Fruit fly (Drosophila melanogaster) whole organism, embryonic: ENCODE measurements around the gene CG34248.
A peak's percentile ranks its signal among the peaks of the same experiment; 100 is the strongest.

Source experiments
- Aef1 ChIP-seq: fragments of 200-800 bp; sonication (Bioruptor generic); IDR thresholded peaks from 3 replicates; pipeline ENCODE4 v1.3.6; 2022; ENCODE audit warnings: missing biosample characterization, missing genetic modification characterization
- CG10321 ChIP-seq: fragments of 200-800 bp; sonication (Bioruptor generic); IDR thresholded peaks from 2 replicates; pipeline ENCODE4 v1.3.6; 2022; ENCODE audit warnings: missing biosample characterization, missing genetic modification characterization
- CG12155 ChIP-seq: fragments of 200-800 bp; sonication (Bioruptor generic); optimal IDR thresholded peaks from 3 replicates; lab custom pipeline; 2016; ENCODE audit warnings: missing biosample characterization, missing genetic modification characterization
- CG12299 ChIP-seq: fragments of 200-800 bp; sonication (Bioruptor generic); optimal IDR thresholded peaks from 2 replicates; lab custom pipeline; 2018; ENCODE audit warnings: missing biosample characterization, mild to moderate bottlenecking, missing genetic modification characterization
- CG13296 ChIP-seq: fragments of 200-800 bp; sonication (Bioruptor generic); optimal IDR thresholded peaks from 3 replicates; lab custom pipeline; 2018; ENCODE audit warnings: missing biosample characterization, mild to moderate bottlenecking, missing genetic modification characterization
- CG1647 ChIP-seq: fragments of 200-800 bp; sonication (Bioruptor generic); optimal IDR thresholded peaks from 3 replicates; lab custom pipeline; 2016; ENCODE audit warnings: missing biosample characterization, missing genetic modification characterization
- CG1832 ChIP-seq: fragments of 200-800 bp; sonication (Bioruptor generic); optimal IDR thresholded peaks from 2 replicates; lab custom pipeline; 2017; ENCODE audit warnings: missing biosample characterization, mild to moderate bottlenecking, missing genetic modification characterization, inconsistent platforms
- CG2202 ChIP-seq: fragments of 200-800 bp; sonication (Bioruptor generic); optimal IDR thresholded peaks from 2 replicates; lab custom pipeline; 2018; ENCODE audit warnings: missing biosample characterization, mild to moderate bottlenecking, missing genetic modification characterization
- CG3163 ChIP-seq: fragments of 200-800 bp; sonication (Bioruptor generic); optimal IDR thresholded peaks from 3 replicates; lab custom pipeline; 2016; ENCODE audit warnings: missing biosample characterization, missing genetic modification characterization
- CG3407 ChIP-seq: fragments of 200-800 bp; sonication (Bioruptor generic); optimal IDR thresholded peaks from 2 replicates; lab custom pipeline; 2018; ENCODE audit warnings: missing biosample characterization, mild to moderate bottlenecking, missing genetic modification characterization
- CG7271 ChIP-seq: fragments of 200-800 bp; sonication (Bioruptor generic); optimal IDR thresholded peaks from 2 replicates; lab custom pipeline; 2018; ENCODE audit warnings: missing biosample characterization, mild to moderate bottlenecking, missing genetic modification characterization, moderate library complexity
- CG8765 ChIP-seq: fragments of 200-800 bp; sonication (Bioruptor generic); IDR thresholded peaks from 2 replicates; pipeline ENCODE4 v1.3.6; 2022; ENCODE audit warnings: missing biosample characterization, missing genetic modification characterization
- D19A ChIP-seq: fragments of 200-800 bp; optimal IDR thresholded peaks from 3 replicates; lab custom pipeline; 2019; ENCODE audit warnings: missing biosample characterization, mild to moderate bottlenecking, missing genetic modification characterization, moderate library complexity
- Drgx ChIP-seq: fragments of 200-800 bp; sonication (Bioruptor generic); IDR thresholded peaks from 2 replicates; pipeline ENCODE4 v1.3.6; 2022; ENCODE audit warnings: missing biosample characterization, missing genetic modification characterization
- E2f1 ChIP-seq: fragments of 200-800 bp; sonication (Bioruptor generic); IDR thresholded peaks from 2 replicates; pipeline ENCODE4 v1.3.6; 2022; ENCODE audit warnings: missing biosample characterization, missing genetic modification characterization
- HLH54F ChIP-seq: fragments of 200-800 bp; sonication (Bioruptor generic); optimal IDR thresholded peaks from 3 replicates; lab custom pipeline; 2016; ENCODE audit warnings: missing biosample characterization, missing genetic modification characterization
- Hand ChIP-seq: fragments of 200-800 bp; sonication (Bioruptor generic); optimal IDR thresholded peaks from 2 replicates; lab custom pipeline; 2017; ENCODE audit warnings: mild to moderate bottlenecking, missing biosample characterization, missing genetic modification reagents, missing genetic modification characterization
- Jarid2 ChIP-seq: fragments of 200-800 bp; sonication (Bioruptor generic); optimal IDR thresholded peaks from 3 replicates; lab custom pipeline; 2017; ENCODE audit warnings: mild to moderate bottlenecking, missing biosample characterization, missing genetic modification reagents, missing genetic modification characterization
- Lhr ChIP-seq: fragments of 200-800 bp; sonication (Bioruptor generic); optimal IDR thresholded peaks from 3 replicates; lab custom pipeline; 2017; ENCODE audit warnings: mild to moderate bottlenecking, missing biosample characterization, missing genetic modification reagents, missing genetic modification characterization
- Max ChIP-seq: fragments of 200-800 bp; sonication (Bioruptor generic); optimal IDR thresholded peaks from 2 replicates; lab custom pipeline; 2016; ENCODE audit warnings: missing biosample characterization, mild to moderate bottlenecking, missing genetic modification characterization
- NFAT ChIP-seq: fragments of 200-800 bp; sonication (Bioruptor generic); IDR thresholded peaks from 2 replicates; pipeline ENCODE4 v1.3.6; 2022; ENCODE audit warnings: missing biosample characterization, missing genetic modification characterization
- Oli ChIP-seq: fragments of 200-800 bp; sonication (Bioruptor generic); optimal IDR thresholded peaks from 2 replicates; lab custom pipeline; 2018; ENCODE audit warnings: missing biosample characterization, mild to moderate bottlenecking, missing genetic modification characterization, moderate library complexity
- Ptx1 ChIP-seq: fragments of 200-800 bp; sonication (Bioruptor generic); IDR thresholded peaks from 2 replicates; pipeline ENCODE4 v1.3.6; 2022; ENCODE audit warnings: missing biosample characterization, missing genetic modification characterization
- Ravus ChIP-seq: fragments of 200-800 bp; sonication (Bioruptor generic); IDR thresholded peaks from 2 replicates; pipeline ENCODE4 v1.3.6; 2022; ENCODE audit warnings: missing biosample characterization, missing genetic modification characterization
- Sox102F ChIP-seq: fragments of 200-800 bp; sonication (Bioruptor generic); optimal IDR thresholded peaks from 2 replicates; lab custom pipeline; 2018; ENCODE audit warnings: missing biosample characterization, mild to moderate bottlenecking, missing genetic modification characterization, moderate library complexity
- abd-A ChIP-seq: fragments of 200-800 bp; sonication (Bioruptor generic); optimal IDR thresholded peaks from 3 replicates; lab custom pipeline; 2019; ENCODE audit warnings: missing biosample characterization, mild to moderate bottlenecking, missing genetic modification characterization, moderate library complexity
- ac ChIP-seq: fragments of 200-800 bp; sonication (Bioruptor generic); optimal IDR thresholded peaks from 3 replicates; lab custom pipeline; 2017; ENCODE audit warnings: missing biosample characterization, mild to moderate bottlenecking, missing genetic modification characterization
- al ChIP-seq: fragments of 200-800 bp; sonication (Bioruptor generic); IDR thresholded peaks from 2 replicates; pipeline ENCODE4 v1.3.6; 2022; ENCODE audit warnings: missing biosample characterization, missing genetic modification characterization
- ci ChIP-seq: fragments of 200-800 bp; sonication (Bioruptor generic); IDR thresholded peaks from 3 replicates; pipeline ENCODE4 v1.3.6; 2022; ENCODE audit warnings: missing biosample characterization, missing genetic modification characterization
- corto ChIP-seq: fragments of 200-800 bp; sonication (Bioruptor generic); optimal IDR thresholded peaks from 2 replicates; lab custom pipeline; 2016; ENCODE audit warnings: missing biosample characterization, mild to moderate bottlenecking, missing genetic modification characterization, moderate library complexity
- danr ChIP-seq: fragments of 200-800 bp; sonication (Bioruptor generic); IDR thresholded peaks from 2 replicates; pipeline ENCODE4 v1.3.6; 2022; ENCODE audit warnings: missing biosample characterization, missing genetic modification characterization
- dmrt11E ChIP-seq: fragments of 200-800 bp; sonication (Bioruptor generic); optimal IDR thresholded peaks from 3 replicates; lab custom pipeline; 2018; ENCODE audit warnings: missing biosample characterization, mild to moderate bottlenecking, missing genetic modification characterization, moderate library complexity
- dpn ChIP-seq, 2 experiments: fragments of 200-800 bp; sonication (Bioruptor generic); optimal IDR thresholded peaks; 3 replicates each; lab custom pipeline; 2016; ENCODE audit warnings: missing biosample characterization in 2 of 2, missing genetic modification characterization in 2 of 2
- ems ChIP-seq: fragments of 200-800 bp; sonication (Bioruptor generic); optimal IDR thresholded peaks from 3 replicates; lab custom pipeline; 2016; ENCODE audit warnings: missing biosample characterization, missing genetic modification characterization
- gsb ChIP-seq: fragments of 200-800 bp; sonication (Bioruptor generic); IDR thresholded peaks from 2 replicates; pipeline ENCODE4 v1.3.6; 2022; ENCODE audit warnings: missing biosample characterization, missing genetic modification characterization
- ham ChIP-seq: fragments of 200-800 bp; sonication (Bioruptor generic); IDR thresholded peaks from 2 replicates; pipeline ENCODE4 v1.3.6; 2022; ENCODE audit warnings: missing biosample characterization, missing genetic modification characterization
- inv ChIP-seq: fragments of 200-800 bp; sonication (Bioruptor generic); IDR thresholded peaks from 2 replicates; pipeline ENCODE4 v1.3.6; 2022; ENCODE audit warnings: missing biosample characterization, missing genetic modification characterization; ENCODE audit not compliant: partially characterized antibody
- kay ChIP-seq: fragments of 200-800 bp; sonication (Bioruptor generic); optimal IDR thresholded peaks from 2 replicates; lab custom pipeline; 2016; ENCODE audit warnings: missing biosample characterization, missing genetic modification characterization
- lbe ChIP-seq: fragments of 200-800 bp; sonication (Bioruptor generic); optimal IDR thresholded peaks from 2 replicates; lab custom pipeline; 2016; ENCODE audit warnings: missing biosample characterization, mild to moderate bottlenecking, missing genetic modification characterization
- lov ChIP-seq, 2 experiments: fragments of 200-800 bp in 1 of 2; fragments of >200 bp in 1 of 2; sonication (Bioruptor generic) in 1 of 2; IDR thresholded peaks in 1 of 2; optimal IDR thresholded peaks in 1 of 2; 2 replicates in 1 of 2; 3 replicates in 1 of 2; pipeline versions ENCODE4 v1.3.6 to Lab custom; 2017 to 2022; ENCODE audit warnings: missing biosample characterization in 1 of 2, missing genetic modification characterization in 1 of 2
- mirr ChIP-seq: fragments of 200-800 bp; sonication (Bioruptor generic); optimal IDR thresholded peaks from 3 replicates; lab custom pipeline; 2018; ENCODE audit warnings: missing biosample characterization, mild to moderate bottlenecking, missing genetic modification characterization
- org-1 ChIP-seq: fragments of 200-800 bp; sonication (Bioruptor generic); optimal IDR thresholded peaks from 2 replicates; lab custom pipeline; 2017; ENCODE audit warnings: missing biosample characterization, missing genetic modification characterization
- pzg ChIP-seq: fragments of 200-800 bp; sonication (Bioruptor generic); optimal IDR thresholded peaks from 3 replicates; lab custom pipeline; 2018; ENCODE audit warnings: missing biosample characterization, mild to moderate bottlenecking, missing genetic modification characterization, moderate library complexity
- salm ChIP-seq: fragments of 200-800 bp; sonication (Bioruptor generic); optimal IDR thresholded peaks from 2 replicates; lab custom pipeline; 2018; ENCODE audit warnings: missing biosample characterization, mild to moderate bottlenecking, missing genetic modification characterization
- sd ChIP-seq: fragments of 200-800 bp; sonication (Bioruptor generic); optimal IDR thresholded peaks from 3 replicates; lab custom pipeline; 2018; ENCODE audit warnings: missing biosample characterization, mild to moderate bottlenecking, missing genetic modification characterization, moderate library complexity
- sens-2 ChIP-seq: fragments of 200-800 bp; sonication (Bioruptor generic); IDR thresholded peaks from 2 replicates; pipeline ENCODE4 v1.3.6; 2022; ENCODE audit warnings: missing biosample characterization, missing genetic modification characterization
- so ChIP-seq: fragments of 200-800 bp; sonication (Bioruptor generic); IDR thresholded peaks from 3 replicates; pipeline ENCODE4 v1.3.6; 2022; ENCODE audit warnings: missing biosample characterization, missing genetic modification characterization
- stc ChIP-seq: fragments of 200-800 bp; sonication (Bioruptor generic); IDR thresholded peaks from 2 replicates; pipeline ENCODE4 v1.3.6; 2022; ENCODE audit warnings: missing biosample characterization, missing genetic modification characterization
- tap ChIP-seq: fragments of 200-800 bp; optimal IDR thresholded peaks from 3 replicates; lab custom pipeline; 2019; ENCODE audit warnings: missing biosample characterization, mild to moderate bottlenecking, missing genetic modification characterization, moderate library complexity
- twi ChIP-seq: fragments of 200-800 bp; optimal IDR thresholded peaks from 2 replicates; lab custom pipeline; 2019; ENCODE audit warnings: missing biosample characterization, mild to moderate bottlenecking, missing genetic modification characterization, moderate library complexity

CG34248 gene

dm6 chr3L:16228659-16229205, 42.0 kb downstream of the CG34248 start, which contains the start of gene Tmx3 (continued):
- TF ChIP-seq NFAT (GFP tag; lab: Robert Waterston, UW) (peak; percentile 94), HLH54F (GFP tag; lab: Kevin White, UChicago) (peak; percentile 59), ac (GFP tag; lab: Kevin White, UChicago) (no peak), ci (GFP tag; lab: Robert Waterston, UW) (peak; percentile 93), Oli (tag; lab: Kevin White, UChicago) (peak; percentile 81), so (GFP tag; lab: Robert Waterston, UW) (peak; percentile 77; the same call in 2 of the 3 replicates), Drgx (GFP tag; lab: Robert Waterston, UW) (peak; percentile 90), CG1647 (GFP tag; lab: Kevin White, UChicago) (peak; percentile 39), org-1 (GFP tag; lab: Kevin White, UChicago) (peak; percentile 31), salm (tag; lab: Kevin White, UChicago) (no peak), kay (GFP tag; lab: Kevin White, UChicago) (peak; percentile 76), Max (GFP tag; lab: Kevin White, UChicago) (peak; percentile 91), CG13296 (peak; percentile 34), CG3163 (peak; percentile 19), mirr (GFP tag; lab: Kevin White, UChicago) (no peak), D19A (tag; lab: Kevin White, UChicago) (peak; percentile 89), dpn (GFP tag; optimal IDR thresholded peaks at IDR 0.05; lab: Kevin White, UChicago) (peak; percentile 66 to 90), pzg (GFP tag; lab: Kevin White, UChicago) (peak; percentile 53), danr (GFP tag; lab: Robert Waterston, UW) (peak; percentile 77), lbe (peak; percentile 64), Lhr (GFP tag; lab: Kevin White, UChicago) (peak; percentile 83), corto (GFP tag; lab: Kevin White, UChicago) (peak; percentile 62), ems (GFP tag; lab: Kevin White, UChicago) (peak; percentile 57), stc (GFP tag; lab: Robert Waterston, UW) (peak; percentile 92), tap (tag; lab: Kevin White, UChicago) (peak; percentile 77), inv (GFP tag; lab: Robert Waterston, UW) (no peak), CG12299 (peak; percentile 85), CG2202 (tag; lab: Kevin White, UChicago) (peak; percentile 61), ham (GFP tag; lab: Robert Waterston, UW) (peak; percentile 30; the same call in 1 of the 2 replicates), CG3407 (GFP tag; lab: Kevin White, UChicago) (peak; percentile 71), Jarid2 (no peak), Ptx1 (GFP tag; lab: Robert Waterston, UW) (peak; percentile 95), Sox102F (GFP tag; lab: Kevin White, UChicago) (peak; percentile 92), sd (tag; lab: Kevin White, UChicago) (peak; percentile 85), CG7271 (tag; lab: Kevin White, UChicago) (peak; percentile 52), dmrt11E (tag; lab: Kevin White, UChicago) (peak; percentile 89), Ravus (GFP tag; lab: Robert Waterston, UW) (peak; percentile 70), twi (tag; lab: Kevin White, UChicago) (no peak), al (GFP tag; lab: Robert Waterston, UW) (peak; percentile 90), lov (optimal IDR thresholded peaks at IDR 0.05; lab: Kevin White, UChicago) (no peak), lov (GFP tag; IDR thresholded peaks at IDR 0.05; lab: Robert Waterston, UW) (peak; percentile 73; the same call in 1 of the 3 replicates), CG12155 (peak; percentile 87), gsb (GFP tag; lab: Robert Waterston, UW) (no peak), Aef1 (GFP tag; lab: Robert Waterston, UW) (peak; percentile 90), Hand (peak; percentile 41), E2f1 (peak; percentile 92), CG1832 (GFP tag; lab: Kevin White, UChicago) (no peak), CG10321 (GFP tag; lab: Robert Waterston, UW) (peak; percentile 55; the same call in 1 of the 2 replicates), sens-2 (peak; percentile 74), CG8765 (GFP tag; lab: Robert Waterston, UW) (peak; percentile 77), abd-A (tag; lab: Kevin White, UChicago) (no peak)
